Worm (Caenorhabditis elegans) whole organism, L3 larva: ENCODE measurements around the gene hars-1.

Experiments
- aly-2 ChIP-seq: fragments of 150-350 bp; optimal IDR thresholded peaks from 2 replicates; lab custom pipeline; 2014; ENCODE audit warnings: missing biosample characterization, missing genetic modification characterization
- ceh-82 ChIP-seq: fragments of 150-350 bp; optimal IDR thresholded peaks from 2 replicates; lab custom pipeline; 2014; ENCODE audit warnings: missing biosample characterization, missing genetic modification characterization
- elt-3 ChIP-seq, 3 experiments: fragments of 150-350 bp in 1 of 3; sonication (generic microtip) in 2 of 3; optimal IDR thresholded peaks; 2 replicates in 2 of 3; 4 replicates in 1 of 3; lab custom pipeline; 2014 to 2017; ENCODE audit warnings: missing biosample characterization in 3 of 3, missing genetic modification characterization in 3 of 3
- fkh-10 ChIP-seq: sonication (generic microtip); optimal IDR thresholded peaks from 2 replicates; lab custom pipeline; 2017; ENCODE audit warnings: missing biosample characterization, missing genetic modification reagents, missing genetic modification characterization
- fos-1 ChIP-seq: fragments of 150-350 bp; optimal IDR thresholded peaks from 2 replicates; lab custom pipeline; 2014; ENCODE audit warnings: missing biosample characterization, missing genetic modification characterization
- jun-1 ChIP-seq: fragments of 150-350 bp; optimal IDR thresholded peaks from 2 replicates; lab custom pipeline; 2014; ENCODE audit warnings: missing biosample characterization, missing genetic modification reagents, missing genetic modification characterization
- lsy-12 ChIP-seq: sonication (generic microtip); optimal IDR thresholded peaks from 2 replicates; lab custom pipeline; 2016; ENCODE audit warnings: mild to moderate bottlenecking, missing genetic modification characterization, missing compliant biosample characterization
- nhr-28 ChIP-seq: fragments of 150-350 bp; optimal IDR thresholded peaks from 2 replicates; lab custom pipeline; 2014; ENCODE audit warnings: missing biosample characterization, missing genetic modification characterization
- nhr-43 ChIP-seq: sonication (generic microtip); optimal IDR thresholded peaks from 2 replicates; lab custom pipeline; 2016; ENCODE audit warnings: mild to moderate bottlenecking, missing genetic modification characterization, missing compliant biosample characterization; ENCODE audit not compliant: poor library complexity, severe bottlenecking
- skn-1 ChIP-seq: fragments of 150-350 bp; optimal IDR thresholded peaks from 2 replicates; lab custom pipeline; 2014; ENCODE audit warnings: missing biosample characterization, missing genetic modification characterization
- tbx-2 ChIP-seq: sonication (generic microtip); optimal IDR thresholded peaks from 2 replicates; lab custom pipeline; 2016; ENCODE audit warnings: mild to moderate bottlenecking, missing genetic modification characterization, missing compliant biosample characterization

DNA sequence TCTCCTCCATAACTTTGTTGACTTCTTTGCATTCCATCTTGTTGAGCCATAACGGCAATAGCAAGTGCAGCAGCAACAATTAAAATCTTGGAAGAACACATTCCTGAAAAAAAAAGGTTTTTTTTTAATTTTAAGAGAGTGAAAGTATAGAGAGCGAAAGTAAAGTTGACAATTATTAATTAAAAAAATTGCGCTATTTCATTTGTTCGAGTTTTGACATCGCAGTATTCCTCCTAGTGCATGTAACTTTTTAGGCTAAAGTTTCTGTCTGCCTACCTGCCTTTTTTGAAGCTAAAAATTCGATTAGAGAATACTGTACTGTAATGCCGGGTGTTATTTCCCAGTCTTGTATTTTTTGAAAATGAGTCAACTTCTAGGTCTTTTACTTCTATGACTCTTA is 33.2 kb downstream of the hars-1 start, which contains the start of gene srlf-12:
- no peak for TF ChIP-seq ceh-82
- TF ChIP-seq aly-2 (tag; lab: Kevin White, UChicago): no peak
- TF ChIP-seq jun-1 (tag; lab: Kevin White, UChicago): no peak
- TF ChIP-seq skn-1 (tag; lab: Kevin White, UChicago): no peak
- no peak for TF ChIP-seq fkh-10
- no peak for TF ChIP-seq elt-3 (tag; optimal IDR thresholded peaks at IDR 0.05; lab: Kevin White, UChicago)
- no peak for TF ChIP-seq nhr-28 (tag; lab: Kevin White, UChicago)
- no peak for TF ChIP-seq nhr-43 (tag; lab: Kevin White, UChicago)
- no peak for TF ChIP-seq tbx-2 (tag; lab: Kevin White, UChicago)
- TF ChIP-seq fos-1 (tag; lab: Kevin White, UChicago): no peak
- TF ChIP-seq lsy-12 (tag; lab: Kevin White, UChicago): no peak
